Worm (Caenorhabditis elegans) whole organism, L1 larva: Measurements from ENCODE around the gene F45D3.1.

Source experiments
- C16A3.4 ChIP-seq: fragments of 150-350 bp; optimal IDR thresholded peaks from 2 replicates; lab custom pipeline; 2014; ENCODE audit warnings: missing biosample characterization, missing genetic modification characterization
- C34B4.2 ChIP-seq: sonication (generic microtip); optimal IDR thresholded peaks from 2 replicates; lab custom pipeline; 2017; ENCODE audit warnings: mild to moderate bottlenecking, missing genetic modification characterization, missing compliant biosample characterization
- F16B12.6 ChIP-seq: fragments of 150-350 bp; optimal IDR thresholded peaks from 2 replicates; lab custom pipeline; 2014; ENCODE audit warnings: missing biosample characterization, missing genetic modification characterization
- Y116A8C.19 ChIP-seq: sonication (generic microtip); optimal IDR thresholded peaks from 2 replicates; lab custom pipeline; 2016; ENCODE audit warnings: missing compliant biosample characterization, missing genetic modification characterization, borderline replicate concordance
- aha-1 ChIP-seq: fragments of 150-350 bp; optimal IDR thresholded peaks from 2 replicates; lab custom pipeline; 2014; ENCODE audit warnings: missing biosample characterization, missing genetic modification characterization
- aly-2 ChIP-seq: fragments of 150-350 bp; optimal IDR thresholded peaks from 2 replicates; lab custom pipeline; 2014; ENCODE audit warnings: missing biosample characterization, missing genetic modification characterization
- blmp-1 ChIP-seq: fragments of 150-350 bp; optimal IDR thresholded peaks from 2 replicates; lab custom pipeline; 2014; ENCODE audit warnings: missing biosample characterization, missing genetic modification characterization
- ceh-63 ChIP-seq: fragments of 200-800 bp; sonication (Bioruptor generic); optimal IDR thresholded peaks from 2 replicates; lab custom pipeline; 2018; ENCODE audit warnings: mild to moderate bottlenecking, missing genetic modification characterization, missing compliant biosample characterization
- ceh-82 ChIP-seq, 3 experiments: fragments of 150-350 bp in 1 of 3; sonication (generic microtip) in 2 of 3; optimal IDR thresholded peaks; 2 replicates each; lab custom pipeline; 2014 to 2017; ENCODE audit warnings: missing biosample characterization in 3 of 3, missing genetic modification characterization in 3 of 3
- ceh-88 ChIP-seq: fragments of 200-800 bp; sonication (Bioruptor generic); IDR thresholded peaks from 2 replicates; pipeline ENCODE4 v1.3.6; 2022; ENCODE audit warnings: missing genetic modification characterization, missing compliant biosample characterization
- dpl-1 ChIP-seq, 3 experiments: fragments of 150-350 bp in 2 of 3; sonication (generic microtip) in 1 of 3; optimal IDR thresholded peaks; 2 replicates each; lab custom pipeline; 2014 to 2017; ENCODE audit warnings: missing biosample characterization in 3 of 3, missing genetic modification characterization in 3 of 3, missing genetic modification reagents in 3 of 3
- dsc-1 ChIP-seq: sonication (generic microtip); optimal IDR thresholded peaks from 2 replicates; lab custom pipeline; 2016; ENCODE audit warnings: mild to moderate bottlenecking, missing genetic modification characterization, missing compliant biosample characterization
- efl-1 ChIP-seq, 4 experiments: fragments of 150-350 bp; optimal IDR thresholded peaks in 3 of 4; peaks in 1 of 4; 1 replicate in 1 of 4; 2 replicates in 3 of 4; lab custom pipeline; 2014; ENCODE audit warnings: missing biosample characterization in 2 of 4, missing genetic modification characterization in 2 of 4, missing genetic modification reagents in 2 of 4
- efl-3 ChIP-seq: fragments of 200-800 bp; sonication (Bioruptor generic); optimal IDR thresholded peaks from 2 replicates; lab custom pipeline; 2018; ENCODE audit warnings: mild to moderate bottlenecking, missing genetic modification characterization, missing compliant biosample characterization
- egl-27 ChIP-seq, 2 experiments: fragments of 150-350 bp in 1 of 2; sonication (generic microtip); optimal IDR thresholded peaks; 3 replicates each; lab custom pipeline; 2017 to 2018; ENCODE audit warnings: missing biosample characterization in 2 of 2, missing genetic modification characterization in 2 of 2, missing genetic modification reagents in 2 of 2
- elt-2 ChIP-seq: sonication (generic microtip); optimal IDR thresholded peaks from 2 replicates; lab custom pipeline; 2016; ENCODE audit warnings: missing genetic modification characterization, mild to moderate bottlenecking, inconsistent platforms, missing compliant biosample characterization, missing genetic modification reagents
- elt-3 ChIP-seq, 6 experiments: fragments of 150-350 bp in 1 of 6; sonication (generic microtip); optimal IDR thresholded peaks; 2 replicates each; lab custom pipeline; 2017 to 2018; ENCODE audit warnings: missing biosample characterization in 6 of 6, missing genetic modification characterization in 6 of 6, inconsistent platforms in 1 of 6
- fkh-10 ChIP-seq: sonication (generic microtip); optimal IDR thresholded peaks from 2 replicates; lab custom pipeline; 2017; ENCODE audit warnings: missing biosample characterization, missing genetic modification reagents, missing genetic modification characterization
- fkh-8 ChIP-seq: sonication (generic microtip); optimal IDR thresholded peaks from 2 replicates; lab custom pipeline; 2016; ENCODE audit warnings: mild to moderate bottlenecking, missing genetic modification characterization, missing compliant biosample characterization
- hlh-17 ChIP-seq: fragments of 200-800 bp; sonication (Bioruptor generic); optimal IDR thresholded peaks from 2 replicates; lab custom pipeline; 2018; ENCODE audit warnings: missing genetic modification characterization, mild to moderate bottlenecking, missing compliant biosample characterization, moderate library complexity, borderline replicate concordance
- hlh-4 ChIP-seq: sonication (generic microtip); optimal IDR thresholded peaks from 2 replicates; lab custom pipeline; 2016; ENCODE audit warnings: mild to moderate bottlenecking, missing genetic modification characterization, missing compliant biosample characterization
- jun-1 ChIP-seq: fragments of 150-350 bp; optimal IDR thresholded peaks from 2 replicates; lab custom pipeline; 2014; ENCODE audit warnings: missing biosample characterization, missing genetic modification reagents, missing genetic modification characterization
- lin-13 ChIP-seq: fragments of 150-350 bp; optimal IDR thresholded peaks from 2 replicates; lab custom pipeline; 2014; ENCODE audit warnings: missing biosample characterization, missing genetic modification reagents, missing genetic modification characterization
- lin-15B ChIP-seq: fragments of 150-350 bp; sonication (generic microtip); optimal IDR thresholded peaks from 3 replicates; lab custom pipeline; 2014; ENCODE audit warnings: missing biosample characterization, missing genetic modification characterization
- lin-35 ChIP-seq, 2 experiments: fragments of 150-350 bp; optimal IDR thresholded peaks; 2 replicates each; lab custom pipeline; 2014; ENCODE audit warnings: missing biosample characterization in 2 of 2, missing genetic modification characterization in 2 of 2, missing genetic modification reagents in 2 of 2
- lir-3 ChIP-seq: sonication (generic microtip); optimal IDR thresholded peaks from 2 replicates; lab custom pipeline; 2016; ENCODE audit warnings: mild to moderate bottlenecking, missing genetic modification characterization, moderate library complexity, missing compliant biosample characterization; ENCODE audit not compliant: poor library complexity
- lsy-2 ChIP-seq, 2 experiments: fragments of 150-350 bp; optimal IDR thresholded peaks; 2 replicates each; lab custom pipeline; 2014; ENCODE audit warnings: missing biosample characterization in 2 of 2, missing genetic modification characterization in 2 of 2
- mdl-1 ChIP-seq, 2 experiments: fragments of 150-350 bp; optimal IDR thresholded peaks; 2 replicates each; lab custom pipeline; 2014 to 2017; ENCODE audit warnings: missing biosample characterization in 2 of 2, missing genetic modification characterization in 2 of 2, inconsistent platforms in 1 of 2
- mef-2 ChIP-seq: fragments of 150-350 bp; optimal IDR thresholded peaks from 2 replicates; lab custom pipeline; 2014; ENCODE audit warnings: missing biosample characterization, missing genetic modification characterization
- nhr-11 ChIP-seq: fragments of 150-350 bp; optimal IDR thresholded peaks from 2 replicates; lab custom pipeline; 2014; ENCODE audit warnings: missing biosample characterization, missing genetic modification characterization
- nhr-12 ChIP-seq: sonication (generic microtip); optimal IDR thresholded peaks from 2 replicates; lab custom pipeline; 2017; ENCODE audit warnings: missing biosample characterization, missing genetic modification characterization
- nhr-20 ChIP-seq: sonication (generic microtip); optimal IDR thresholded peaks from 2 replicates; lab custom pipeline; 2016; ENCODE audit warnings: mild to moderate bottlenecking, missing genetic modification characterization, missing compliant biosample characterization
- nhr-237 ChIP-seq: fragments of 150-350 bp; optimal IDR thresholded peaks from 2 replicates; lab custom pipeline; 2014; ENCODE audit warnings: missing biosample characterization, missing genetic modification characterization
- nhr-47 ChIP-seq: sonication (generic microtip); optimal IDR thresholded peaks from 2 replicates; lab custom pipeline; 2016; ENCODE audit warnings: mild to moderate bottlenecking, missing genetic modification characterization, moderate library complexity, missing compliant biosample characterization
- nhr-71 ChIP-seq: sonication (generic microtip); optimal IDR thresholded peaks from 2 replicates; lab custom pipeline; 2016; ENCODE audit warnings: mild to moderate bottlenecking, missing genetic modification characterization, moderate library complexity, missing compliant biosample characterization
- nhr-76 ChIP-seq: sonication (generic microtip); optimal IDR thresholded peaks from 2 replicates; lab custom pipeline; 2017; ENCODE audit warnings: missing biosample characterization, missing genetic modification characterization
- nhr-77 ChIP-seq: fragments of 150-350 bp; optimal IDR thresholded peaks from 2 replicates; lab custom pipeline; 2014; ENCODE audit warnings: missing biosample characterization, missing genetic modification characterization
- nhr-84 ChIP-seq: sonication (generic microtip); optimal IDR thresholded peaks from 2 replicates; lab custom pipeline; 2017; ENCODE audit warnings: missing biosample characterization, missing genetic modification characterization
- nhr-90 ChIP-seq: sonication (generic microtip); optimal IDR thresholded peaks from 2 replicates; lab custom pipeline; 2016; ENCODE audit warnings: mild to moderate bottlenecking, missing genetic modification characterization, missing compliant biosample characterization; ENCODE audit not compliant: poor library complexity
- pqm-1 ChIP-seq: sonication (generic microtip); optimal IDR thresholded peaks from 3 replicates; lab custom pipeline; 2017; ENCODE audit warnings: missing biosample characterization, missing genetic modification characterization
- rnt-1 ChIP-seq: sonication (generic microtip); optimal IDR thresholded peaks from 2 replicates; lab custom pipeline; 2016; ENCODE audit warnings: mild to moderate bottlenecking, missing genetic modification characterization, moderate library complexity, missing compliant biosample characterization
- snpc-4 ChIP-seq: fragments of 150-350 bp; optimal IDR thresholded peaks from 2 replicates; lab custom pipeline; 2014; ENCODE audit warnings: missing biosample characterization, missing genetic modification characterization
- snu-23 ChIP-seq: sonication (generic microtip); optimal IDR thresholded peaks from 2 replicates; lab custom pipeline; 2016; ENCODE audit warnings: missing genetic modification characterization, missing compliant biosample characterization
- sup-37 ChIP-seq: fragments of 200-800 bp; sonication (Bioruptor generic); optimal IDR thresholded peaks from 2 replicates; lab custom pipeline; 2018; ENCODE audit warnings: mild to moderate bottlenecking, missing genetic modification characterization, missing compliant biosample characterization
- tbx-2 ChIP-seq: sonication (generic microtip); optimal IDR thresholded peaks from 2 replicates; lab custom pipeline; 2016; ENCODE audit warnings: missing genetic modification characterization, missing compliant biosample characterization
- tlp-1 ChIP-seq: fragments of 150-350 bp; optimal IDR thresholded peaks from 2 replicates; lab custom pipeline; 2014; ENCODE audit warnings: missing biosample characterization, missing genetic modification characterization
- unc-62 ChIP-seq: fragments of 150-350 bp; optimal IDR thresholded peaks from 2 replicates; lab custom pipeline; 2014; ENCODE audit warnings: missing biosample characterization, missing genetic modification reagents, missing genetic modification characterization
- unc-86 ChIP-seq: sonication (generic microtip); optimal IDR thresholded peaks from 2 replicates; lab custom pipeline; 2016; ENCODE audit warnings: missing genetic modification characterization, missing compliant biosample characterization
- unc-98 ChIP-seq: fragments of 200-800 bp; sonication (Bioruptor generic); IDR thresholded peaks from 2 replicates; pipeline ENCODE4 v1.3.6; 2022; ENCODE audit warnings: missing genetic modification characterization, missing compliant biosample characterization
- xbp-1 ChIP-seq: sonication (generic microtip); optimal IDR thresholded peaks from 2 replicates; lab custom pipeline; 2016; ENCODE audit warnings: missing genetic modification characterization, missing compliant biosample characterization
- zag-1 ChIP-seq: fragments of 150-350 bp; optimal IDR thresholded peaks from 2 replicates; lab custom pipeline; 2014; ENCODE audit warnings: missing biosample characterization, missing genetic modification characterization
- zip-4 ChIP-seq: fragments of 200-800 bp; sonication (Bioruptor generic); optimal IDR thresholded peaks from 2 replicates; lab custom pipeline; 2018; ENCODE audit warnings: mild to moderate bottlenecking, missing genetic modification characterization, moderate library complexity, missing compliant biosample characterization
- ztf-11 ChIP-seq, 2 experiments: sonication (generic microtip); optimal IDR thresholded peaks; 2 replicates each; lab custom pipeline; 2016 to 2017; ENCODE audit warnings: missing genetic modification characterization in 2 of 2, missing biosample characterization in 1 of 2, missing compliant biosample characterization in 1 of 2

F45D3.1 gene

DNA sequence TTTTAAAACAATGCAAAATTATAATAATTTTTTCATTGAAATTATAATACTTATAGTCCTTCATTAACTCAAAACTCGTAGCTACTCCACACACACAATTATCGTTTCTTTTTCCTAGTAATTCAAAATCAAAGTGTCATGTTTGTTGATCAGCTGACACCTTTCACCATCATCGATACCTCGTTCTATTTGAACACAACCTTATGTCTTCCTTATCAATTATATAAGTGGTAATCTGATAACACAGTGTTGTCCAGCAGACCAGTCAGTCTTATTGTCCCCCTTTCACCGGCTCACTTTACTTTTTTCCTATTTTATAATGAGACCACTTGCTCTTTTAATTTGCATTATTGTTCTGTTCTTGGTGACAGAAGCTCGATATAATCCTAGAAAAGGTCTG, 14.1 kb upstream of the F45D3.1 start, which contains the start of the genes T28H10.2 and lgmn-1:
TSS of gene T28H10.2 (minus strand) at position 177 of the 400 bp plus-strand sequence.
TSS of gene lgmn-1 (plus strand) at position 284 of the 400 bp plus-strand sequence.
- TF ChIP-seq tbx-2 (tag; lab: Kevin White, UChicago) (no peak), aly-2 (tag; lab: Kevin White, UChicago) (no peak), pqm-1 (tag; lab: Kevin White, UChicago) (no peak), hlh-17 (GFP tag; lab: Kevin White, UChicago) (no peak), efl-1 (optimal IDR thresholded peaks at IDR 0.05; lab: Kevin White, UChicago) (no peak), efl-1 (GFP tag; optimal IDR thresholded peaks at IDR 0.05 in 1 of 2; lab: Kevin White, UChicago) (no peak), aha-1 (no peak), nhr-20 (peak; percentile 34), mdl-1 (tag; optimal IDR thresholded peaks at IDR 0.05; lab: Kevin White, UChicago) (no peak), ceh-88 (GFP tag; lab: Robert Waterston, UW) (no peak), zag-1 (tag; lab: Kevin White, UChicago) (no peak), blmp-1 (peak; percentile 10), unc-86 (tag; lab: Kevin White, UChicago) (no peak), nhr-11 (tag; lab: Kevin White, UChicago) (no peak), nhr-77 (tag; lab: Kevin White, UChicago) (no peak), lin-35 (GFP tag; optimal IDR thresholded peaks at IDR 0.05; lab: Kevin White, UChicago) (peak in 1 of 2 experiments; percentile 70), fkh-8 (tag; lab: Kevin White, UChicago) (no peak), C16A3.4 (tag; lab: Kevin White, UChicago) (no peak), C34B4.2 (no peak), nhr-84 (tag; lab: Kevin White, UChicago) (no peak), snu-23 (no peak), unc-62 (GFP tag; lab: Kevin White, UChicago) (no peak), lin-13 (GFP tag; lab: Kevin White, UChicago) (no peak), elt-3 (tag; optimal IDR thresholded peaks at IDR 0.05; lab: Kevin White, UChicago) (peak in 2 of 6 experiments; percentile 6 to 32), tlp-1 (no peak), dpl-1 (GFP tag; optimal IDR thresholded peaks at IDR 0.05; lab: Kevin White, UChicago) (no peak), nhr-12 (tag; lab: Kevin White, UChicago) (no peak), lir-3 (tag; lab: Kevin White, UChicago) (no peak), xbp-1 (tag; lab: Kevin White, UChicago) (no peak), nhr-71 (tag; lab: Kevin White, UChicago) (peak; percentile 44), nhr-47 (tag; lab: Kevin White, UChicago) (no peak), ztf-11 (tag; optimal IDR thresholded peaks at IDR 0.05; lab: Kevin White, UChicago) (no peak), unc-98 (GFP tag; lab: Robert Waterston, UW) (no peak), lin-15B (tag; lab: Kevin White, UChicago) (no peak), ceh-63 (no peak), F16B12.6 (tag; lab: Kevin White, UChicago) (no peak), efl-3 (GFP tag; lab: Kevin White, UChicago) (no peak), nhr-237 (tag; lab: Kevin White, UChicago) (no peak), jun-1 (no peak), rnt-1 (tag; lab: Kevin White, UChicago) (no peak), dsc-1 (no peak), lsy-2 (tag; optimal IDR thresholded peaks at IDR 0.05; lab: Kevin White, UChicago) (peak in 1 of 2 experiments; percentile 6), elt-2 (tag; lab: Kevin White, UChicago) (peak; percentile 83), fkh-10 (GFP tag; lab: Kevin White, UChicago) (no peak), egl-27 (tag; optimal IDR thresholded peaks at IDR 0.05; lab: Kevin White, UChicago) (no peak), zip-4 (GFP tag; lab: Kevin White, UChicago) (no peak), Y116A8C.19 (no peak), ceh-82 (tag; optimal IDR thresholded peaks at IDR 0.05; lab: Kevin White, UChicago) (no peak), sup-37 (GFP tag; lab: Kevin White, UChicago) (no peak), nhr-90 (tag; lab: Kevin White, UChicago) (peak; percentile 29), nhr-76 (tag; lab: Kevin White, UChicago) (no peak), snpc-4 (tag; lab: Kevin White, UChicago) (no peak), mef-2 (tag; lab: Kevin White, UChicago) (no peak), hlh-4 (tag; lab: Kevin White, UChicago) (no peak)
